Fruit fly (Drosophila melanogaster) S2 (cell line): Measurements from ENCODE around the gene CG46525.

Source experiments
- CG8478 ChIP-seq: fragments of >200 bp; optimal IDR thresholded peaks from 2 replicates; lab custom pipeline; 2018
- CTCF ChIP-seq, 2 experiments: fragments of >200 bp; optimal IDR thresholded peaks; 2 replicates each; lab custom pipeline; 2018

- TF ChIP-seq CG8478 (lab: Kevin White, UChicago) (no peak), CTCF (optimal IDR thresholded peaks at IDR 0.05; lab: Kevin White, UChicago) (no peak)
Measured at dm6 chr3L:17438872-17439495, 36.0 kb upstream of the CG46525 start, which contains the start of gene CG18265.
